Worm (Caenorhabditis elegans): ENCODE data around the gene cpg-7.

cpg-7 gene

DNA sequence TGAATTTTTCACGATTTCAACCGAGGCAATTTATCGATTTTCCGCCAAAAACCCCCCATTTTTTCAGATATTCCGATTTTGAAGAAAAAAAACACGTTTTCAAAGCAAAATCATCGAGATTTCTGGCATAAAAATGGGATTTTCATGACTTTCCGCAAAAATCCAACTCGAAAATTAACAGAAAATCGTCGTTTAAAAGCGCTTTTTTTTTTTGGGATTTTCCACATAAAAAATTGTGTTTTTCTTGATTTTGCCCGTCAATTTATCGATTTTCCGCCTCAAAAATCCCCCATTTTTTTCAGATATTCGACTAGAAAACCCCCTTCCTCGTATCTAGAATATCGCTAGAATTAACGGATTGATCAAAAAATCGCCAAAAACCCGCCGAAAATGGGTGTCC, 40.4 kb downstream of the cpg-7 start, which contains the start of gene xrn-1:
xrn-1 (plus strand) TSS at position 301 of the 400 bp plus-strand sequence.
- no peak for TF ChIP-seq nhr-120 (GFP tag; IDR thresholded peaks at IDR 0.05)
- TF ChIP-seq hsf-1 (GFP tag; IDR thresholded peaks at IDR 0.05), result no peak
- TF ChIP-seq mxl-1 (tag; optimal IDR thresholded peaks at IDR 0.05), result no peak
- TF ChIP-seq snpc-1.1 (tag; optimal IDR thresholded peaks at IDR 0.05; ENCODE audit: insufficient read depth), result no peak
- no peak for TF ChIP-seq rpc-1 (optimal IDR thresholded peaks at IDR 0.05)
- no peak for TF ChIP-seq rpc-1 (tag; optimal IDR thresholded peaks at IDR 0.05)
- no peak for TF ChIP-seq ceh-58 (GFP tag; IDR thresholded peaks at IDR 0.05)
- TF ChIP-seq B0019.2 (GFP tag; conservative IDR thresholded peaks at IDR 0.05), result no peak
- no peak for TF ChIP-seq F49E8.2 (tag; optimal IDR thresholded peaks at IDR 0.05; ENCODE audit: insufficient read depth)

DNA sequence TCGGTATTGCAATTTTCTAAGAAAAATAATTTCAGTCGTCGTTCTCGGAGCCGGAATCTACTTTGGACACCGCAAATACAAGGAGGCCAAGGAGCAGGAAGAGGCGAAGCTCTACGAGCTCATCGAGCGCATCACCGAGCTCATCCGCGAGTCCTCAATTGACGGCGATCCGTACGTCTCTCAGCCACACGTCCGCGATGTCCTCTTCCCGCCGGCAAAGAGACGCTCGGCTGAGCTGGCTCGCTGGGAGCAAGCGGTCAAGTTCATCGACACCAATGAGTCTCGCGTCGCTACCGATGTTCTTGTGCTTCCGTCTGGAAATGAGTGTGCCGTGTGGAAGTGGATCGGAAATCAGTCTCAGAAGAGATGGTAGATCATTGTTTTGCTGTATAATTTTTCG, 43.5 kb downstream of the cpg-7 start:
- TF ChIP-seq zfh-2 (GFP tag; conservative IDR thresholded peaks at IDR 0.05), result peak; percentile 88
- no peak for TF ChIP-seq hlh-26 (GFP tag; conservative IDR thresholded peaks at IDR 0.05)
- no peak for TF ChIP-seq atf-7 (tag; optimal IDR thresholded peaks at IDR 0.05)
- TF ChIP-seq mcd-1 (GFP tag; IDR thresholded peaks at IDR 0.05), result 0 out of 2 replicates have a peak, but pooled peaks have one; percentile 15
- 0 out of 2 replicates have a peak, but pooled peaks have one; percentile 39 for TF ChIP-seq lin-26 (GFP tag; IDR thresholded peaks at IDR 0.05)
- TF ChIP-seq egrh-3 (GFP tag; IDR thresholded peaks at IDR 0.05), result peak; percentile 69; the same call in 1 of the 2 replicates
- peak; percentile 31; the same call in 1 of the 2 replicates for TF ChIP-seq madf-6 (GFP tag; IDR thresholded peaks at IDR 0.05)

DNA sequence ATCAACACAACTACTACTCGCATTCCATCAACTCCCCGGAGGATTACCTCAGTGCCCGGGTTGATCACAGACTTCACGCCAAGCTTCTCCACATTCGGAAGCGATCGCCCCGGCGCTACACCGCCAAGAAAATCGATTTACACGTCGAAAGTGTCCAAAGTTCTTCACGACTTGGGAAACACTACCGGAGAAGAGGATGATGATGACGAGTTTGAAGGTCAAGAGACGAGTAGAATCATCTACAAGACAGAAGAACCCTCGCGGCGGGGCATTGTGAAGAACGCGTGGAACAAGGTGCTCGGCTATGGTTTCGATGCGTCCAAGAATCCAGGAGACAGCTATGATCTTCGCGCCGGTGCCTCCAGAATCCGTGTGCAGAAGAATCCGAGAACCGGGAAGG, 45.0 kb downstream of the cpg-7 start:
- TF ChIP-seq atf-7 (tag; optimal IDR thresholded peaks at IDR 0.05) (no peak), cebp-1 (GFP tag; IDR thresholded peaks at IDR 0.05) (no peak), cebp-1 (tag; optimal IDR thresholded peaks at IDR 0.05) (no peak), mel-28 (tag; optimal IDR thresholded peaks at IDR 0.05; ENCODE audit: borderline replicate concordance) (no peak), ceh-79 (tag; optimal IDR thresholded peaks at IDR 0.05) (no peak), dox-1 (GFP tag; IDR thresholded peaks at IDR 0.05) (no peak), egl-18 (GFP tag; IDR thresholded peaks at IDR 0.05) (no peak), let-607 (tag; optimal IDR thresholded peaks at IDR 0.05) (no peak), lin-40 (tag; optimal IDR thresholded peaks at IDR 0.05) (no peak), nfya-2 (GFP tag; IDR thresholded peaks at IDR 0.05) (no peak), sea-2 (GFP tag; IDR thresholded peaks at IDR 0.05) (no peak), madf-8 (GFP tag; conservative IDR thresholded peaks at IDR 0.05) (no peak)

DNA sequence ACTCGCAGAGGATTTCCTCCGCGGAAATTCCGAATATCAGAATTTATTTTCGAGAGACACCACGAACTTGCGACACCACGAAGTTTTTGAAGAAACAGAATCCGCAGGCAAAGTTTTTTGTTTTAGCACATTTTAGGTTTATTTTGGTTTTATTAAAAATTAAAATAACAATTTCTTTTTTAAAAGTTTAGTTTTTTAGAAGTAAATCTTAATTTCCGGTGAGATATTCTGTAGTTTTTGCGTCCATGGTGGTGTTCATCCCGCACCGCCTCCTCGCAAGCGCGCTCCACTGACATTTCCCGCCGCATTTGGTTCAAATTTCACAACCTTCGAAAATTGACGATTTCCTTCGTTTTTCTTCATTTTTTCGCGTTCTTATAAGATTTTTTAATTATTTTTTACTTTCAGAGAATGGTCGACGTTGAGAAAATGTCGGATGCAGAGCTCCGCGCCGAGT, 46.0 kb downstream of the cpg-7 start, which contains the start of gene lem-2:
lem-2 (plus strand) TSS at position 407 of the 457 bp plus-strand sequence.
- peak; percentile 60; the same call in 1 of the 2 replicates for TF ChIP-seq rcor-1 (GFP tag; IDR thresholded peaks at IDR 0.05)
- peak; percentile 80 for TF ChIP-seq dox-1 (GFP tag; IDR thresholded peaks at IDR 0.05)
- no peak for TF ChIP-seq fkh-3 (tag; optimal IDR thresholded peaks at IDR 0.05)
- no peak for TF ChIP-seq ztf-6 (GFP tag; IDR thresholded peaks at IDR 0.05)
- peak; percentile 84 for TF ChIP-seq ztf-18 (tag; optimal IDR thresholded peaks at IDR 0.05)
- no peak for TF ChIP-seq mel-28 (tag; optimal IDR thresholded peaks at IDR 0.05; ENCODE audit: borderline replicate concordance)
- peak; percentile 59 for TF ChIP-seq lin-40 (tag; optimal IDR thresholded peaks at IDR 0.05)
- no peak for TF ChIP-seq tlf-1 (GFP tag; optimal IDR thresholded peaks at IDR 0.05)
- TF ChIP-seq lin-54 (GFP tag; optimal IDR thresholded peaks at IDR 0.05), result peak; percentile 78
- peak; percentile 29; the same call in 1 of the 2 replicates for TF ChIP-seq hmg-1.2 (GFP tag; IDR thresholded peaks at IDR 0.05)
- peak; percentile 81; the same call in 1 of the 2 replicates for TF ChIP-seq cebp-1 (GFP tag; IDR thresholded peaks at IDR 0.05)
- peak; percentile 90 for TF ChIP-seq cebp-1 (tag; optimal IDR thresholded peaks at IDR 0.05)
- TF ChIP-seq unc-130 (GFP tag; optimal IDR thresholded peaks at IDR 0.05), result peak; percentile 80
- peak; percentile 49 for TF ChIP-seq dpl-1 (GFP tag; optimal IDR thresholded peaks at IDR 0.05)
- TF ChIP-seq let-526 (GFP tag; IDR thresholded peaks at IDR 0.05), result 0 out of 2 replicates have a peak, but pooled peaks have one; percentile 55
- no peak for TF ChIP-seq egl-18 (GFP tag; IDR thresholded peaks at IDR 0.05)
- TF ChIP-seq K11D2.4 (GFP tag; IDR thresholded peaks at IDR 0.05), result 0 out of 2 replicates have a peak, but pooled peaks have one; percentile 26
- TF ChIP-seq ceh-27 (GFP tag; optimal IDR thresholded peaks at IDR 0.05), result peak; percentile 74
- peak; percentile 40 for TF ChIP-seq athp-1 (tag; optimal IDR thresholded peaks at IDR 0.05)
- no peak for TF ChIP-seq rpc-1 (optimal IDR thresholded peaks at IDR 0.05)
- TF ChIP-seq rpc-1 (tag; optimal IDR thresholded peaks at IDR 0.05), result no peak
- peak; percentile 15 for TF ChIP-seq B0261.1 (tag; optimal IDR thresholded peaks at IDR 0.05)
- no peak for TF ChIP-seq snpc-1.3 (tag; optimal IDR thresholded peaks at IDR 0.05; ENCODE audit: insufficient read depth)
- peak; percentile 61; the same call in 1 of the 2 replicates for TF ChIP-seq aptf-2 (GFP tag; conservative IDR thresholded peaks at IDR 0.05)

All from whole organism, young adult.